Worm (Caenorhabditis elegans) whole organism, L2 larva: ENCODE results near the gene lgc-42.

Experiments used
- C34F6.9 ChIP-seq: fragments of 150-350 bp; optimal IDR thresholded peaks from 2 replicates; lab custom pipeline; 2014; ENCODE audit warnings: missing biosample characterization, missing genetic modification characterization
- F13H6.1 ChIP-seq: sonication (generic microtip); optimal IDR thresholded peaks from 2 replicates; lab custom pipeline; 2016; ENCODE audit warnings: missing genetic modification characterization, missing compliant biosample characterization
- R02D3.7 ChIP-seq: fragments of 150-350 bp; optimal IDR thresholded peaks from 2 replicates; lab custom pipeline; 2014; ENCODE audit warnings: missing biosample characterization, missing genetic modification characterization
- Y55F3AM.14 ChIP-seq: fragments of 200-800 bp; sonication (Bioruptor generic); optimal IDR thresholded peaks from 2 replicates; lab custom pipeline; 2018; ENCODE audit warnings: mild to moderate bottlenecking, missing genetic modification characterization, missing compliant biosample characterization
- alr-1 ChIP-seq: fragments of 150-350 bp; optimal IDR thresholded peaks from 2 replicates; lab custom pipeline; 2014; ENCODE audit warnings: missing biosample characterization, missing genetic modification characterization
- blmp-1 ChIP-seq: sonication (generic microtip); optimal IDR thresholded peaks from 2 replicates; lab custom pipeline; 2017; ENCODE audit warnings: missing genetic modification characterization, mild to moderate bottlenecking, missing compliant biosample characterization, antibody characterized with exemption, moderate library complexity; ENCODE audit not compliant: insufficient read depth
- ceh-16 ChIP-seq: fragments of 150-350 bp; optimal IDR thresholded peaks from 2 replicates; lab custom pipeline; 2014; ENCODE audit warnings: missing biosample characterization, missing genetic modification characterization
- ceh-82 ChIP-seq: fragments of 150-350 bp; optimal IDR thresholded peaks from 2 replicates; lab custom pipeline; 2014; ENCODE audit warnings: missing biosample characterization, missing genetic modification characterization
- crh-2 ChIP-seq: sonication (generic microtip); optimal IDR thresholded peaks from 2 replicates; lab custom pipeline; 2017; ENCODE audit warnings: missing biosample characterization, missing genetic modification characterization
- dmd-4 ChIP-seq: sonication (generic microtip); optimal IDR thresholded peaks from 2 replicates; lab custom pipeline; 2017; ENCODE audit warnings: missing biosample characterization, missing genetic modification characterization
- egl-27 ChIP-seq: sonication (generic microtip); optimal IDR thresholded peaks from 3 replicates; lab custom pipeline; 2017; ENCODE audit warnings: missing biosample characterization, missing genetic modification reagents, missing genetic modification characterization
- fos-1 ChIP-seq: fragments of 150-350 bp; optimal IDR thresholded peaks from 2 replicates; lab custom pipeline; 2014; ENCODE audit warnings: missing biosample characterization, missing genetic modification characterization
- gmeb-1 ChIP-seq: fragments of 150-350 bp; optimal IDR thresholded peaks from 2 replicates; lab custom pipeline; 2014; ENCODE audit warnings: missing biosample characterization, missing genetic modification characterization
- lin-13 ChIP-seq: fragments of 150-350 bp; optimal IDR thresholded peaks from 2 replicates; lab custom pipeline; 2014; ENCODE audit warnings: missing biosample characterization, missing genetic modification reagents, missing genetic modification characterization
- lin-39 ChIP-seq: fragments of 150-350 bp; optimal IDR thresholded peaks from 2 replicates; lab custom pipeline; 2014; ENCODE audit warnings: missing biosample characterization, missing genetic modification reagents, missing genetic modification characterization
- mab-5 ChIP-seq: fragments of 150-350 bp; optimal IDR thresholded peaks from 2 replicates; lab custom pipeline; 2014; ENCODE audit warnings: missing biosample characterization, missing genetic modification characterization
- mbf-1 ChIP-seq: sonication (generic microtip); optimal IDR thresholded peaks from 2 replicates; lab custom pipeline; 2017; ENCODE audit warnings: missing biosample characterization, missing genetic modification characterization
- mdl-1 ChIP-seq, 2 experiments: fragments of 150-350 bp in 1 of 2; sonication (generic microtip) in 1 of 2; optimal IDR thresholded peaks; 2 replicates each; lab custom pipeline; 2017; ENCODE audit warnings: missing biosample characterization in 2 of 2, missing genetic modification characterization in 2 of 2
- nhr-10 ChIP-seq: sonication (generic microtip); optimal IDR thresholded peaks from 2 replicates; lab custom pipeline; 2017; ENCODE audit warnings: missing biosample characterization, missing genetic modification characterization
- nhr-11 ChIP-seq: fragments of 150-350 bp; optimal IDR thresholded peaks from 2 replicates; lab custom pipeline; 2014; ENCODE audit warnings: missing biosample characterization, missing genetic modification characterization
- nhr-12 ChIP-seq: fragments of 150-350 bp; optimal IDR thresholded peaks from 2 replicates; lab custom pipeline; 2014; ENCODE audit warnings: missing biosample characterization, missing genetic modification characterization
- nhr-129 ChIP-seq: fragments of 150-350 bp; optimal IDR thresholded peaks from 2 replicates; lab custom pipeline; 2014; ENCODE audit warnings: missing biosample characterization, missing genetic modification characterization
- nhr-21 ChIP-seq: fragments of 150-350 bp; optimal IDR thresholded peaks from 2 replicates; lab custom pipeline; 2014; ENCODE audit warnings: missing biosample characterization, missing genetic modification characterization
- nhr-237 ChIP-seq: fragments of 150-350 bp; optimal IDR thresholded peaks from 2 replicates; lab custom pipeline; 2014; ENCODE audit warnings: missing biosample characterization, missing genetic modification characterization
- nhr-25 ChIP-seq: fragments of 150-350 bp; sonication (generic microtip); optimal IDR thresholded peaks from 3 replicates; lab custom pipeline; 2014; ENCODE audit warnings: missing biosample characterization, missing genetic modification characterization
- nhr-6 ChIP-seq: fragments of 150-350 bp; optimal IDR thresholded peaks from 2 replicates; lab custom pipeline; 2014; ENCODE audit warnings: missing biosample characterization, missing genetic modification characterization
- nhr-77 ChIP-seq: fragments of 150-350 bp; optimal IDR thresholded peaks from 2 replicates; lab custom pipeline; 2014; ENCODE audit warnings: missing biosample characterization, missing genetic modification characterization
- peb-1 ChIP-seq: fragments of 150-350 bp; optimal IDR thresholded peaks from 2 replicates; lab custom pipeline; 2014; ENCODE audit warnings: missing biosample characterization, missing genetic modification characterization
- sem-4 ChIP-seq: fragments of 150-350 bp; optimal IDR thresholded peaks from 2 replicates; lab custom pipeline; 2014; ENCODE audit warnings: missing biosample characterization, missing genetic modification reagents, missing genetic modification characterization
- skn-1 ChIP-seq: sonication (generic microtip); optimal IDR thresholded peaks from 2 replicates; lab custom pipeline; 2017; ENCODE audit warnings: missing biosample characterization, missing genetic modification characterization
- sma-3 ChIP-seq: sonication (generic microtip); optimal IDR thresholded peaks from 2 replicates; lab custom pipeline; 2016; ENCODE audit warnings: missing genetic modification reagents, missing genetic modification characterization, missing compliant biosample characterization
- sma-9 ChIP-seq, 2 experiments: fragments of 150-350 bp in 1 of 2; sonication (generic microtip) in 1 of 2; optimal IDR thresholded peaks; 2 replicates each; lab custom pipeline; 2014 to 2016; ENCODE audit warnings: missing genetic modification characterization in 2 of 2, mild to moderate bottlenecking in 1 of 2, missing biosample characterization in 1 of 2, missing compliant biosample characterization in 1 of 2, missing genetic modification reagents in 1 of 2, moderate library complexity in 1 of 2
- snpc-4 ChIP-seq: fragments of 150-350 bp; optimal IDR thresholded peaks from 2 replicates; lab custom pipeline; 2014; ENCODE audit warnings: missing biosample characterization, missing genetic modification characterization
- unc-55 ChIP-seq: fragments of 150-350 bp; sonication (generic microtip); optimal IDR thresholded peaks from 3 replicates; lab custom pipeline; 2014; ENCODE audit warnings: missing biosample characterization, missing genetic modification reagents, missing genetic modification characterization
- unc-62 ChIP-seq: fragments of 150-350 bp; optimal IDR thresholded peaks from 2 replicates; lab custom pipeline; 2014; ENCODE audit warnings: missing biosample characterization, missing genetic modification reagents, missing genetic modification characterization
- zag-1 ChIP-seq: fragments of 150-350 bp; optimal IDR thresholded peaks from 2 replicates; lab custom pipeline; 2014; ENCODE audit warnings: missing biosample characterization, missing genetic modification characterization
- ztf-11 ChIP-seq: sonication (generic microtip); optimal IDR thresholded peaks from 2 replicates; lab custom pipeline; 2017; ENCODE audit warnings: missing biosample characterization, missing genetic modification characterization
- ztf-4 ChIP-seq: fragments of 150-350 bp; optimal IDR thresholded peaks from 2 replicates; lab custom pipeline; 2014; ENCODE audit warnings: missing biosample characterization, missing genetic modification characterization

The lgc-42 gene

ce11 chrIII:1989940-1990339, 7.7 kb upstream of the lgc-42 start:
- TF ChIP-seq nhr-6 (tag; lab: Kevin White, UChicago) (no peak), nhr-10 (tag; lab: Kevin White, UChicago) (no peak), nhr-21 (no peak)
- TF ChIP-seq, all 48 proteins: peak for 0

- TF ChIP-seq lin-39 (tag; lab: Kevin White, UChicago) (no peak), sma-9 (GFP tag; optimal IDR thresholded peaks at IDR 0.05; lab: Kevin White, UChicago) (no peak), sma-9 (tag; optimal IDR thresholded peaks at IDR 0.05; lab: Kevin White, UChicago) (no peak), peb-1 (tag; lab: Kevin White, UChicago) (no peak), F13H6.1 (tag; lab: Kevin White, UChicago) (no peak), ztf-4 (tag; lab: Kevin White, UChicago) (no peak), nhr-6 (tag; lab: Kevin White, UChicago) (no peak), mbf-1 (no peak), mab-5 (tag; lab: Kevin White, UChicago) (no peak), crh-2 (tag; lab: Kevin White, UChicago) (no peak), skn-1 (tag; lab: Kevin White, UChicago) (no peak), mdl-1 (tag; optimal IDR thresholded peaks at IDR 0.05; lab: Kevin White, UChicago) (no peak), C34F6.9 (tag; lab: Kevin White, UChicago) (no peak), zag-1 (no peak), unc-55 (GFP tag; lab: Kevin White, UChicago) (no peak), sma-3 (GFP tag; lab: Kevin White, UChicago) (no peak), snpc-4 (no peak), gmeb-1 (no peak), egl-27 (tag; lab: Kevin White, UChicago) (no peak)
These were observed 3.5 kb downstream of the lgc-42 start for ce11 chrIII:2001210-2001609.

DNA sequence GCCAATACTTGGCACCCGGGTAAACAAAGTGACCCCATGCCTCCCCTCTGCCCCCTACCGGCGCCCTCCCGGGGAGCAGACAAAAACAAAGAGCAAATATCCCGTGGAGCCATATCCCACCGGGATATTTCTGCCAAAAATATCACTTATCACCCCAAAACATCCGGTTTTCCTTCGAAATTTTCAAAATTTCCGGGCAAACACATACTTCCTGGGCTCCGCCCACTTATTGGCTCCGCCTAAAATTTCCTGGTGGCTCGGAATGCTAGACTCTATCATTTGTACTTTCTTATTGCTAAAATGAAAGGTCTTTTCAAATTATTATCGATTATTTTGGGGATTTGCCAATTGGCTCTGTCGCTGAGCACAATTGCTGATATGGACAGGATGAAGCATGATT, 8.1 kb downstream of the lgc-42 start, which contains the start of gene Y39A3B.1:
TSS of gene Y39A3B.1 (plus strand) at position 301 of the 400 bp plus-strand sequence.
- no peak for TF ChIP-seq alr-1

DNA sequence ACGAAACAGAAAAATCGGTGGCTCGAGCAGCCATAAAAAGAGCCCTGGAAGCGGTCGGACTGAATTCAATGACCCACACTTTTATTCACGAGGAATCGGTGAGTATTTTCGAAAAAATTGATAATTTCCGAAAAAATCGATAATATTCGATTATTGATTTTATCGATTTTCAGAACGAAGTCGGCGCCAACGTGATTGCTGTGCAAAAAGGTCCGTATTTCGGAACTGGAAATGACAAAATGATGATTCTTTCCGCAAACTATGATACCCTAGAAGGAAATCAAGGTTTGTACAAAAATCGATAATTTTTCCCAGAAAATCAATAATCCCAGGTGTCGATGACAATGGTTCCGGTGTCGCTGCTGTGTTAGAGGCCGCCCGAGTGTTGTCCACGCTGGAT, 9.3 kb downstream of the lgc-42 start:
- TF ChIP-seq ztf-11 (tag; lab: Kevin White, UChicago): no peak
- no peak for TF ChIP-seq nhr-10 (tag; lab: Kevin White, UChicago)
- no peak for TF ChIP-seq nhr-12 (tag; lab: Kevin White, UChicago)
- TF ChIP-seq ztf-4 (tag; lab: Kevin White, UChicago): no peak
- no peak for TF ChIP-seq sma-9 (GFP tag; optimal IDR thresholded peaks at IDR 0.05; lab: Kevin White, UChicago)
- TF ChIP-seq sma-9 (tag; optimal IDR thresholded peaks at IDR 0.05; lab: Kevin White, UChicago): no peak
- TF ChIP-seq dmd-4 (tag; lab: Kevin White, UChicago): no peak

DNA sequence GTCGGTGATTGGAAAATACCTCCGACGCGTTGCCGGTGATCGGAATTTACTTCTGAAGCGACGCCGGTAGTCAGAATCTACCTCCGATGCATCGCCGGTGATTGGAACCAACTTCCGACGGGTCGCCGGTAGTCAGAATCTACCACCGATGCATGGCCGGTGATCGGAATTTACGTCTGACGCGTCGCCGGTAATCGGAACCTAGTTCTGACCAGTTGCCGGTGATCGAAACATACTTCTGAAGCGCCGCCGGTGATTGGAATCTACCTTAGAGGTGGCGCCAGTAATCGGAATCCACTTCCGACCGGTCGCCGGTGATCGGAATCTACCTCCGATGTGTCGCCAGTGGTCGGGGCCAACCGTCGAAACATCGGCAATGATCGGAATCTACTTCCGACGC, 10.7 kb downstream of the lgc-42 start:
- TF ChIP-seq lin-39 (tag; lab: Kevin White, UChicago): no peak
- no peak for TF ChIP-seq crh-2 (tag; lab: Kevin White, UChicago)
- no peak for TF ChIP-seq alr-1
- no peak for TF ChIP-seq nhr-237 (tag; lab: Kevin White, UChicago)
- TF ChIP-seq ceh-16 (tag; lab: Kevin White, UChicago): no peak
- no peak for TF ChIP-seq peb-1 (tag; lab: Kevin White, UChicago)
- TF ChIP-seq snpc-4: no peak
- no peak for TF ChIP-seq blmp-1
- no peak for TF ChIP-seq nhr-12 (tag; lab: Kevin White, UChicago)
- no peak for TF ChIP-seq mab-5 (tag; lab: Kevin White, UChicago)
- no peak for TF ChIP-seq fos-1 (tag; lab: Kevin White, UChicago)
- no peak for TF ChIP-seq lin-13 (GFP tag; lab: Kevin White, UChicago)
- TF ChIP-seq sma-3 (GFP tag; lab: Kevin White, UChicago): no peak
- TF ChIP-seq ceh-82 (tag; lab: Kevin White, UChicago): no peak
- no peak for TF ChIP-seq nhr-6 (tag; lab: Kevin White, UChicago)
- TF ChIP-seq R02D3.7 (tag; lab: Kevin White, UChicago): no peak
- TF ChIP-seq dmd-4 (tag; lab: Kevin White, UChicago): no peak
- TF ChIP-seq mdl-1 (tag; optimal IDR thresholded peaks at IDR 0.05; lab: Kevin White, UChicago): no peak
- no peak for TF ChIP-seq nhr-77 (tag; lab: Kevin White, UChicago)
- TF ChIP-seq, all 48 proteins: peak for 0

ce11 chrIII:2008894-2009293, 11.2 kb downstream of the lgc-42 start:
- TF ChIP-seq lin-39 (tag; lab: Kevin White, UChicago): no peak
- TF ChIP-seq snpc-4: no peak
- no peak for TF ChIP-seq mab-5 (tag; lab: Kevin White, UChicago)
- TF ChIP-seq ceh-82 (tag; lab: Kevin White, UChicago): no peak
- no peak for TF ChIP-seq nhr-25
- no peak for TF ChIP-seq nhr-237 (tag; lab: Kevin White, UChicago)
- no peak for TF ChIP-seq Y55F3AM.14
- TF ChIP-seq nhr-11 (tag; lab: Kevin White, UChicago): no peak
- TF ChIP-seq unc-62 (GFP tag; lab: Kevin White, UChicago): no peak
- no peak for TF ChIP-seq skn-1 (tag; lab: Kevin White, UChicago)
- TF ChIP-seq unc-55 (GFP tag; lab: Kevin White, UChicago): no peak
- TF ChIP-seq nhr-129: no peak
- TF ChIP-seq sem-4: no peak
- TF ChIP-seq, all 48 proteins: peak for 0
